ENCODE assay signal across 2 fruit fly cellular contexts in the genomic region with DNA sequence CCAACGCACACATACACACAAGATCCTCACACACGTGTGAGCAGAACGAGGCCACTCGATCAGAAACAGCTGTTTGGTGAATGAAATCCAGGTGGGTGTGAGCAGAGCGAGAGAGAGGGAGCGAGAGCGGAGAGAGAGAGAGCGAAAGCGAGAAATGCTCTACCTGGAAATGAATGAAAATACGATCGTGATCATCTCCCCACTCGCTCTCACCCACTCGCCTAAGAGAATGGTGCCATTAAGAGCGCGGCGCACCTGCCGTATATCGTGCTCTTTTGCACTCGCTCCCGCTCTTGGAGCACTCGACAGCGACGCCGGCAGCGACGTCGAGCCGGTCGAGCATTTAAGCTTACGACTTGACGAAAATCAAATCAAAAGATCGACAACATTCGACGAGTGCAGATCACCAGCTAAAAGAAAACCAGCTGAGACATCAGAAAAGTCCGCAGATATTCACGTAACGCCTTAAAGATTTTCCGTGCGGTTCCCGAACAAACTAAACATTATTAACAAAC.
A peak's percentile ranks its signal among the peaks of the same experiment; 100 is the strongest.
TF ChIP-seq lines count a peak whose summit lies in the region.

TSS of gene tal-1A (plus strand) at position 374 of the 515 bp plus-strand sequence.
TSS of gene tal-2A (plus strand) at position 374 of the 515 bp plus-strand sequence.
TSS of gene tal-3A (plus strand) at position 374 of the 515 bp plus-strand sequence.
TSS of gene tal-AA (plus strand) at position 374 of the 515 bp plus-strand sequence.

TF ChIP-seq in whole organism, embryonic, 481 proteins besides CTCF, POLR2A, EP300 and RAD21 (continued from another document and continues in another):
- no peak for TF ChIP-seq CG12942 (GFP tag; optimal IDR thresholded peaks at IDR 0.05; lab: Kevin White, UChicago)
- TF ChIP-seq CG6689 (GFP tag; IDR thresholded peaks at IDR 0.05; lab: Robert Waterston, UW): peak; percentile 16; the same call in 1 of the 2 replicates
- no peak for TF ChIP-seq CG6654 (GFP tag; optimal IDR thresholded peaks at IDR 0.05; lab: Kevin White, UChicago)
- peak; percentile 14 for TF ChIP-seq grn (GFP tag; optimal IDR thresholded peaks at IDR 0.05; lab: Kevin White, UChicago)
- peak; percentile 87 for TF ChIP-seq Jarid2 (GFP tag; optimal IDR thresholded peaks at IDR 0.05; lab: Kevin White, UChicago)
- no peak for TF ChIP-seq CG7928 (GFP tag; optimal IDR thresholded peaks at IDR 0.05; lab: Kevin White, UChicago)
- TF ChIP-seq Bteb2 (GFP tag; optimal IDR thresholded peaks at IDR 0.05; lab: Kevin White, UChicago): no peak
- TF ChIP-seq gsb-n (tag; optimal IDR thresholded peaks at IDR 0.05; lab: Kevin White, UChicago): peak; percentile 26
- peak; percentile 63 for TF ChIP-seq hbn (GFP tag; IDR thresholded peaks at IDR 0.05; lab: Robert Waterston, UW; ENCODE audit: partially characterized antibody)
- TF ChIP-seq shn (GFP tag; optimal IDR thresholded peaks at IDR 0.05; lab: Kevin White, UChicago): no peak
- TF ChIP-seq Fer2 (tag; optimal IDR thresholded peaks at IDR 0.05; lab: Kevin White, UChicago): no peak
- TF ChIP-seq CG10959 (GFP tag; IDR thresholded peaks at IDR 0.05; lab: Robert Waterston, UW): no peak
- TF ChIP-seq NK7.1 (GFP tag; optimal IDR thresholded peaks at IDR 0.05; lab: Kevin White, UChicago): no peak
- TF ChIP-seq lmd (GFP tag; IDR thresholded peaks at IDR 0.05; lab: Robert Waterston, UW): no peak
- no peak for TF ChIP-seq CG43689 (GFP tag; IDR thresholded peaks at IDR 0.05; lab: Robert Waterston, UW)
- no peak for TF ChIP-seq CG11456 (GFP tag; IDR thresholded peaks at IDR 0.05; lab: Robert Waterston, UW)
- no peak for TF ChIP-seq gt (GFP tag; IDR thresholded peaks at IDR 0.05; lab: Robert Waterston, UW)
- TF ChIP-seq CG31224 (GFP tag; IDR thresholded peaks at IDR 0.05; lab: Robert Waterston, UW): no peak
- TF ChIP-seq GATAe (GFP tag; conservative IDR thresholded peaks at IDR 0.05; lab: Robert Waterston, UW): no peak
- no peak for TF ChIP-seq Dek (tag; optimal IDR thresholded peaks at IDR 0.05; lab: Kevin White, UChicago)
- no peak for TF ChIP-seq CG14050 (GFP tag; IDR thresholded peaks at IDR 0.05; lab: Robert Waterston, UW)
- peak; percentile 74 for TF ChIP-seq CG13287 (GFP tag; IDR thresholded peaks at IDR 0.05; lab: Robert Waterston, UW; ENCODE audit: partially characterized antibody)
- TF ChIP-seq pan (optimal IDR thresholded peaks at IDR 0.05; lab: Kevin White, UChicago): no peak
- peak in 1 of 2 experiments; percentile 39 for TF ChIP-seq pan (GFP tag; optimal IDR thresholded peaks at IDR 0.05 in 1 of 2, IDR thresholded peaks at IDR 0.05 in 1 of 2)
- no peak for TF ChIP-seq bcd (GFP tag; optimal IDR thresholded peaks at IDR 0.05; lab: Kevin White, UChicago)
- TF ChIP-seq ssp (GFP tag; IDR thresholded peaks at IDR 0.05; lab: Robert Waterston, UW): no peak
- TF ChIP-seq Dbx (GFP tag; IDR thresholded peaks at IDR 0.05; lab: Robert Waterston, UW): 0 out of 3 replicates have a peak, but pooled peaks have one; percentile 43
- TF ChIP-seq vfl (GFP tag; optimal IDR thresholded peaks at IDR 0.05; lab: Kevin White, UChicago): peak; percentile 45
- TF ChIP-seq mld (GFP tag; IDR thresholded peaks at IDR 0.05; lab: Robert Waterston, UW; ENCODE audit: partially characterized antibody): no peak
- peak; percentile 76 for TF ChIP-seq sna (GFP tag; IDR thresholded peaks at IDR 0.05; lab: Robert Waterston, UW; ENCODE audit: partially characterized antibody)
- no peak for TF ChIP-seq CG7271 (tag; optimal IDR thresholded peaks at IDR 0.05; lab: Kevin White, UChicago)
- no peak for TF ChIP-seq dmrt99B (tag; optimal IDR thresholded peaks at IDR 0.05; lab: Kevin White, UChicago)
- TF ChIP-seq wek (GFP tag; optimal IDR thresholded peaks at IDR 0.05; lab: Kevin White, UChicago): peak; percentile 43
- TF ChIP-seq abd-A (tag; optimal IDR thresholded peaks at IDR 0.05; lab: Kevin White, UChicago): peak; percentile 21
- no peak for TF ChIP-seq toy (GFP tag; IDR thresholded peaks at IDR 0.05; lab: Robert Waterston, UW)
- peak in 1 of 2 experiments; percentile 27 for TF ChIP-seq Hr78 (GFP tag; optimal IDR thresholded peaks at IDR 0.05; lab: Kevin White, UChicago)
- TF ChIP-seq Xbp1 (GFP tag; optimal IDR thresholded peaks at IDR 0.05; lab: Kevin White, UChicago): no peak
- TF ChIP-seq Eip74EF (GFP tag; optimal IDR thresholded peaks at IDR 0.05; lab: Kevin White, UChicago): peak in 1 of 2 experiments; percentile 72
- TF ChIP-seq CkIIα-i1 (GFP tag; IDR thresholded peaks at IDR 0.05; lab: Robert Waterston, UW): no peak
- peak; percentile 38 for TF ChIP-seq Blimp-1 (GFP tag; optimal IDR thresholded peaks at IDR 0.05; lab: Kevin White, UChicago)
- TF ChIP-seq kah (GFP tag; optimal IDR thresholded peaks at IDR 0.05; lab: Kevin White, UChicago): peak; percentile 45
- no peak for TF ChIP-seq Oli (tag; optimal IDR thresholded peaks at IDR 0.05; lab: Kevin White, UChicago)
- TF ChIP-seq CG12391 (tag; optimal IDR thresholded peaks at IDR 0.05; lab: Kevin White, UChicago): no peak
- no peak for TF ChIP-seq cad (GFP tag; optimal IDR thresholded peaks at IDR 0.05; lab: Kevin White, UChicago)
- no peak for TF ChIP-seq sug (tag; optimal IDR thresholded peaks at IDR 0.05; lab: Kevin White, UChicago)
- peak; percentile 45 for TF ChIP-seq Xrp1 (GFP tag; IDR thresholded peaks at IDR 0.05; lab: Robert Waterston, UW)
- no peak for TF ChIP-seq pzg (GFP tag; optimal IDR thresholded peaks at IDR 0.05; lab: Kevin White, UChicago)
- peak; percentile 11; the same call in 1 of the 2 replicates for TF ChIP-seq CG9932 (GFP tag; IDR thresholded peaks at IDR 0.05; lab: Robert Waterston, UW)
- TF ChIP-seq nau (GFP tag; optimal IDR thresholded peaks at IDR 0.05; lab: Kevin White, UChicago): peak; percentile 47
- no peak for TF ChIP-seq slbo (GFP tag; IDR thresholded peaks at IDR 0.05; lab: Robert Waterston, UW)
- no peak for TF ChIP-seq CG8089 (GFP tag; optimal IDR thresholded peaks at IDR 0.05; lab: Kevin White, UChicago)
- no peak for TF ChIP-seq Gsc (GFP tag; IDR thresholded peaks at IDR 0.05; lab: Robert Waterston, UW)
- TF ChIP-seq lov (optimal IDR thresholded peaks at IDR 0.05; lab: Kevin White, UChicago): no peak
- TF ChIP-seq lov (GFP tag; IDR thresholded peaks at IDR 0.05; lab: Robert Waterston, UW): no peak
- no peak for TF ChIP-seq fd102C (GFP tag; optimal IDR thresholded peaks at IDR 0.05; lab: Kevin White, UChicago)
- no peak for TF ChIP-seq eyg (GFP tag; optimal IDR thresholded peaks at IDR 0.05; lab: Kevin White, UChicago)
- no peak for TF ChIP-seq bsh (GFP tag; optimal IDR thresholded peaks at IDR 0.05; lab: Kevin White, UChicago)
- TF ChIP-seq mam (GFP tag; optimal IDR thresholded peaks at IDR 0.05; lab: Kevin White, UChicago): no peak
- no peak for TF ChIP-seq Sox102F (GFP tag; optimal IDR thresholded peaks at IDR 0.05; lab: Kevin White, UChicago)
- no peak for TF ChIP-seq CG1024 (GFP tag; IDR thresholded peaks at IDR 0.05; lab: Robert Waterston, UW)
- peak; percentile 28; the same call in 1 of the 2 replicates for TF ChIP-seq sim (GFP tag; IDR thresholded peaks at IDR 0.05; lab: Robert Waterston, UW)
- no peak for TF ChIP-seq CG10274 (GFP tag; optimal IDR thresholded peaks at IDR 0.05; lab: Kevin White, UChicago)
- TF ChIP-seq org-1 (GFP tag; optimal IDR thresholded peaks at IDR 0.05; lab: Kevin White, UChicago): no peak

TF ChIP-seq in whole organism, prepupa, 60 proteins besides CTCF, POLR2A, EP300 and RAD21 (continued from another document):
- TF ChIP-seq pdm3 (GFP tag; optimal IDR thresholded peaks at IDR 0.05; lab: Kevin White, UChicago) (no peak), CG8319 (GFP tag; optimal IDR thresholded peaks at IDR 0.05; lab: Kevin White, UChicago) (no peak), CG1621 (tag; optimal IDR thresholded peaks at IDR 0.05; lab: Kevin White, UChicago) (no peak), Sox102F (GFP tag; optimal IDR thresholded peaks at IDR 0.05; lab: Kevin White, UChicago) (peak; percentile 79), Sox15 (GFP tag; optimal IDR thresholded peaks at IDR 0.05; lab: Kevin White, UChicago) (no peak), CG8119 (GFP tag; IDR thresholded peaks at IDR 0.05; lab: Robert Waterston, UW) (peak; percentile 57; the same call in 1 of the 3 replicates), Hr38 (GFP tag; optimal IDR thresholded peaks at IDR 0.05; lab: Kevin White, UChicago) (no peak), fd85E (GFP tag; optimal IDR thresholded peaks at IDR 0.05; lab: Kevin White, UChicago) (peak; percentile 30), vri (GFP tag; optimal IDR thresholded peaks at IDR 0.05; lab: Kevin White, UChicago) (peak; percentile 60)
